Worm (Caenorhabditis elegans): ENCODE results near the gene igcm-3.
A peak's percentile ranks its signal among the peaks of the same experiment; 100 is the strongest.

The igcm-3 gene

ce11 chrX:2663798-2664197, 41.9 kb downstream of the igcm-3 start:
- no peak for TF ChIP-seq unc-130 (tag; optimal IDR thresholded peaks at IDR 0.05)
- TF ChIP-seq nhr-71 (tag; optimal IDR thresholded peaks at IDR 0.05), result peak; percentile 4
- TF ChIP-seq unc-98 (GFP tag; IDR thresholded peaks at IDR 0.05), result no peak
- TF ChIP-seq tbx-2 (tag; optimal IDR thresholded peaks at IDR 0.05), result no peak
- TF ChIP-seq swsn-7 (tag; optimal IDR thresholded peaks at IDR 0.05), result no peak
- no peak for TF ChIP-seq jun-1 (tag; optimal IDR thresholded peaks at IDR 0.05)
- TF ChIP-seq C04F5.9 (tag; optimal IDR thresholded peaks at IDR 0.05), result no peak
- no peak for TF ChIP-seq elt-3 (tag; optimal IDR thresholded peaks at IDR 0.05)
- no peak for TF ChIP-seq nhr-11 (tag; optimal IDR thresholded peaks at IDR 0.05)
- TF ChIP-seq ceh-90 (tag; optimal IDR thresholded peaks at IDR 0.05), result no peak
- TF ChIP-seq nhr-237 (tag; optimal IDR thresholded peaks at IDR 0.05), result no peak
- TF ChIP-seq snpc-4 (tag; optimal IDR thresholded peaks at IDR 0.05), result peak; percentile 87
- TF ChIP-seq lin-15B (tag; optimal IDR thresholded peaks at IDR 0.05), result no peak
- no peak for TF ChIP-seq rnt-1 (tag; optimal IDR thresholded peaks at IDR 0.05)
- TF ChIP-seq lsy-2 (tag; optimal IDR thresholded peaks at IDR 0.05), result no peak
- peak; percentile 9 for TF ChIP-seq nhr-47 (tag; optimal IDR thresholded peaks at IDR 0.05)
- TF ChIP-seq ces-1 (GFP tag; optimal IDR thresholded peaks at IDR 0.05), result no peak
- TF ChIP-seq lir-3 (tag; optimal IDR thresholded peaks at IDR 0.05; ENCODE audit: poor library complexity), result no peak
- TF ChIP-seq mef-2 (tag; optimal IDR thresholded peaks at IDR 0.05), result no peak
- TF ChIP-seq irx-1 (tag; optimal IDR thresholded peaks at IDR 0.05), result no peak
- no peak for TF ChIP-seq nhr-28 (tag; optimal IDR thresholded peaks at IDR 0.05)
- TF ChIP-seq efl-1 (optimal IDR thresholded peaks at IDR 0.05), result no peak
- TF ChIP-seq efl-1 (GFP tag; optimal IDR thresholded peaks at IDR 0.05 in 1 of 2), result peak in 1 of 2 experiments; percentile 58
- TF ChIP-seq fkh-8 (tag; optimal IDR thresholded peaks at IDR 0.05), result no peak
- TF ChIP-seq unc-86 (tag; optimal IDR thresholded peaks at IDR 0.05), result no peak
- TF ChIP-seq ama-1 (optimal IDR thresholded peaks at IDR 0.05), result no peak
- TF ChIP-seq nhr-12 (tag; optimal IDR thresholded peaks at IDR 0.05), result no peak
- no peak for TF ChIP-seq mdl-1 (tag; optimal IDR thresholded peaks at IDR 0.05)
- TF ChIP-seq hlh-17 (GFP tag; optimal IDR thresholded peaks at IDR 0.05; ENCODE audit: borderline replicate concordance), result no peak
- TF ChIP-seq nhr-85 (tag), result no peak
- TF ChIP-seq zag-1 (tag; optimal IDR thresholded peaks at IDR 0.05), result no peak
- no peak for TF ChIP-seq pqm-1 (tag; optimal IDR thresholded peaks at IDR 0.05)
- no peak for TF ChIP-seq ztf-4 (tag; optimal IDR thresholded peaks at IDR 0.05)

- TF ChIP-seq ets-5 (GFP tag; IDR thresholded peaks at IDR 0.05) (no peak), lin-14 (GFP tag; optimal IDR thresholded peaks at IDR 0.05) (peak; percentile 75), efl-1 (optimal IDR thresholded peaks at IDR 0.05) (no peak), efl-1 (GFP tag; optimal IDR thresholded peaks at IDR 0.05 in 1 of 2) (peak in 1 of 2 experiments; percentile 31), dpl-1 (GFP tag; optimal IDR thresholded peaks at IDR 0.05) (no peak), mdl-1 (tag; optimal IDR thresholded peaks at IDR 0.05) (no peak), zag-1 (tag; optimal IDR thresholded peaks at IDR 0.05) (peak; percentile 32)
Measured at ce11 chrX:2654334-2654733, 51.3 kb downstream of the igcm-3 start.

Measured in whole organism, L1 larva.